Fruit fly (Drosophila melanogaster) whole organism, embryonic: ENCODE results near the gene CG46412.

Experiments used
- Aef1 ChIP-seq: fragments of 200-800 bp; sonication (Bioruptor generic); IDR thresholded peaks from 3 replicates; pipeline ENCODE4 v1.3.6; 2022; ENCODE audit warnings: missing biosample characterization, missing genetic modification characterization
- Antp ChIP-seq: fragments of 200-800 bp; sonication (Bioruptor generic); optimal IDR thresholded peaks from 3 replicates; lab custom pipeline; 2016; ENCODE audit warnings: missing biosample characterization, missing genetic modification characterization
- Bgb ChIP-seq: fragments of 200-800 bp; sonication (Bioruptor generic); IDR thresholded peaks from 2 replicates; pipeline ENCODE4 v1.3.6; 2022; ENCODE audit warnings: missing biosample characterization, missing genetic modification characterization; ENCODE audit not compliant: partially characterized antibody
- CG10366 ChIP-seq: fragments of 200-800 bp; sonication (Bioruptor generic); IDR thresholded peaks from 2 replicates; pipeline ENCODE4 v1.3.6; 2022; ENCODE audit warnings: missing biosample characterization, missing genetic modification characterization
- CG14860 ChIP-seq: fragments of 200-800 bp; sonication (Bioruptor generic); IDR thresholded peaks from 3 replicates; pipeline ENCODE4 v1.3.6; 2022; ENCODE audit warnings: missing biosample characterization, missing genetic modification characterization; ENCODE audit not compliant: partially characterized antibody
- CG15073 ChIP-seq: fragments of 200-800 bp; sonication (Bioruptor generic); optimal IDR thresholded peaks from 2 replicates; lab custom pipeline; 2016; ENCODE audit warnings: missing biosample characterization, missing genetic modification characterization
- CG17328 ChIP-seq: fragments of 200-800 bp; sonication (Bioruptor generic); IDR thresholded peaks from 2 replicates; pipeline ENCODE4 v1.3.6; 2022; ENCODE audit warnings: missing biosample characterization, missing genetic modification characterization
- CG18764 ChIP-seq: fragments of 200-800 bp; sonication (Bioruptor generic); optimal IDR thresholded peaks from 3 replicates; lab custom pipeline; 2016; ENCODE audit warnings: missing biosample characterization, missing genetic modification characterization
- CG2129 ChIP-seq: fragments of 200-800 bp; sonication (Bioruptor generic); IDR thresholded peaks from 2 replicates; pipeline ENCODE4 v1.3.6; 2022; ENCODE audit warnings: missing biosample characterization, missing genetic modification characterization; ENCODE audit not compliant: partially characterized antibody
- CG2678 ChIP-seq: fragments of 200-800 bp; sonication (Bioruptor generic); optimal IDR thresholded peaks from 3 replicates; lab custom pipeline; 2019; ENCODE audit warnings: missing biosample characterization, mild to moderate bottlenecking, missing genetic modification characterization, moderate library complexity
- CG2712 ChIP-seq: fragments of 200-800 bp; optimal IDR thresholded peaks from 3 replicates; lab custom pipeline; 2019; ENCODE audit warnings: missing biosample characterization, mild to moderate bottlenecking, missing genetic modification characterization, moderate library complexity
- CG30403 ChIP-seq: fragments of 200-800 bp; sonication (Bioruptor generic); optimal IDR thresholded peaks from 3 replicates; lab custom pipeline; 2016; ENCODE audit warnings: missing biosample characterization, missing genetic modification characterization
- CG3065 ChIP-seq: fragments of 200-800 bp; sonication (Bioruptor generic); optimal IDR thresholded peaks from 2 replicates; lab custom pipeline; 2016; ENCODE audit warnings: missing biosample characterization, missing genetic modification characterization
- CG31224 ChIP-seq: fragments of 200-800 bp; sonication (Bioruptor generic); IDR thresholded peaks from 2 replicates; pipeline ENCODE4 v1.3.6; 2022; ENCODE audit warnings: missing biosample characterization, missing genetic modification characterization
- CG3407 ChIP-seq: fragments of 200-800 bp; sonication (Bioruptor generic); optimal IDR thresholded peaks from 2 replicates; lab custom pipeline; 2018; ENCODE audit warnings: missing biosample characterization, mild to moderate bottlenecking, missing genetic modification characterization
- CG3995 ChIP-seq: fragments of 200-800 bp; sonication (Bioruptor generic); optimal IDR thresholded peaks from 3 replicates; lab custom pipeline; 2016; ENCODE audit warnings: missing biosample characterization, missing genetic modification characterization
- CG4424 ChIP-seq: fragments of 200-800 bp; sonication (Bioruptor generic); optimal IDR thresholded peaks from 3 replicates; lab custom pipeline; 2016; ENCODE audit warnings: missing biosample characterization, missing genetic modification characterization
- CG6654 ChIP-seq: fragments of 200-800 bp; sonication (Bioruptor generic); optimal IDR thresholded peaks from 2 replicates; lab custom pipeline; 2017; ENCODE audit warnings: missing biosample characterization, mild to moderate bottlenecking, missing genetic modification characterization
- CG7928 ChIP-seq: fragments of 200-800 bp; sonication (Bioruptor generic); optimal IDR thresholded peaks from 2 replicates; lab custom pipeline; 2017; ENCODE audit warnings: missing biosample characterization, mild to moderate bottlenecking, missing genetic modification characterization
- CG9609 ChIP-seq: fragments of 200-800 bp; sonication (Bioruptor generic); optimal IDR thresholded peaks from 3 replicates; lab custom pipeline; 2016; ENCODE audit warnings: missing biosample characterization, missing genetic modification characterization
- CG9876 ChIP-seq: fragments of 200-800 bp; sonication (Bioruptor generic); optimal IDR thresholded peaks from 2 replicates; lab custom pipeline; 2016; ENCODE audit warnings: missing biosample characterization, missing genetic modification characterization
- CTCF ChIP-seq: fragments of 200-800 bp; sonication (Bioruptor generic); optimal IDR thresholded peaks from 2 replicates; lab custom pipeline; 2017; ENCODE audit warnings: missing biosample characterization, mild to moderate bottlenecking, missing genetic modification characterization, moderate library complexity
- Chrac-16 ChIP-seq: fragments of 200-800 bp; sonication (Bioruptor generic); optimal IDR thresholded peaks from 3 replicates; lab custom pipeline; 2016; ENCODE audit warnings: missing biosample characterization, missing genetic modification characterization
- Dip2 ChIP-seq: fragments of 200-800 bp; sonication (Bioruptor generic); IDR thresholded peaks from 2 replicates; pipeline ENCODE4 v1.3.6; 2022; ENCODE audit warnings: missing biosample characterization, missing genetic modification characterization
- Fer3 ChIP-seq: fragments of 200-800 bp; sonication (Bioruptor generic); optimal IDR thresholded peaks from 2 replicates; lab custom pipeline; 2018; ENCODE audit warnings: missing biosample characterization, mild to moderate bottlenecking, missing genetic modification characterization, moderate library complexity
- HLH3B ChIP-seq: fragments of 200-800 bp; sonication (Bioruptor generic); IDR thresholded peaks from 2 replicates; pipeline ENCODE4 v1.3.6; 2022; ENCODE audit warnings: missing biosample characterization, missing genetic modification characterization
- Hr78 ChIP-seq, 2 experiments: fragments of 200-800 bp in 1 of 2; fragments of >200 bp in 1 of 2; sonication (Bioruptor generic) in 1 of 2; optimal IDR thresholded peaks; 2 replicates each; lab custom pipeline; 2017 to 2019; ENCODE audit warnings: missing biosample characterization in 2 of 2, missing genetic modification characterization in 2 of 2, mild to moderate bottlenecking in 1 of 2, moderate library complexity in 1 of 2
- MTF-1 ChIP-seq: fragments of 200-800 bp; sonication (Bioruptor generic); optimal IDR thresholded peaks from 2 replicates; lab custom pipeline; 2018; ENCODE audit warnings: missing biosample characterization, mild to moderate bottlenecking, missing genetic modification characterization, borderline replicate concordance
- Meics ChIP-seq: fragments of 200-800 bp; sonication (Bioruptor generic); optimal IDR thresholded peaks from 2 replicates; lab custom pipeline; 2017; ENCODE audit warnings: missing biosample characterization, mild to moderate bottlenecking, missing genetic modification characterization
- Mes4 ChIP-seq: fragments of 200-800 bp; sonication (Bioruptor generic); optimal IDR thresholded peaks from 2 replicates; lab custom pipeline; 2016; ENCODE audit warnings: missing biosample characterization, missing genetic modification characterization
- Six4 ChIP-seq: fragments of 200-800 bp; sonication (Bioruptor generic); optimal IDR thresholded peaks from 2 replicates; lab custom pipeline; 2016; ENCODE audit warnings: missing biosample characterization, missing genetic modification characterization
- al ChIP-seq: fragments of 200-800 bp; sonication (Bioruptor generic); IDR thresholded peaks from 2 replicates; pipeline ENCODE4 v1.3.6; 2022; ENCODE audit warnings: missing biosample characterization, missing genetic modification characterization
- bbx ChIP-seq: fragments of 200-800 bp; sonication (Bioruptor generic); IDR thresholded peaks from 2 replicates; pipeline ENCODE4 v1.3.6; 2022; ENCODE audit warnings: missing biosample characterization, missing genetic modification characterization; ENCODE audit not compliant: partially characterized antibody
- bcd ChIP-seq: fragments of 200-800 bp; sonication (Bioruptor generic); optimal IDR thresholded peaks from 2 replicates; lab custom pipeline; 2017; ENCODE audit warnings: missing biosample characterization, mild to moderate bottlenecking, missing genetic modification characterization
- cas ChIP-seq: fragments of 200-800 bp; sonication (Bioruptor generic); IDR thresholded peaks from 2 replicates; pipeline ENCODE4 v1.3.6; 2022; ENCODE audit warnings: missing biosample characterization, missing genetic modification characterization
- crc ChIP-seq: fragments of 200-800 bp; sonication (Bioruptor generic); optimal IDR thresholded peaks from 2 replicates; lab custom pipeline; 2016; ENCODE audit warnings: missing biosample characterization, missing genetic modification characterization
- cwo ChIP-seq: fragments of 200-800 bp; sonication (Bioruptor generic); optimal IDR thresholded peaks from 3 replicates; lab custom pipeline; 2017; ENCODE audit warnings: missing biosample characterization, missing genetic modification characterization, mild to moderate bottlenecking, moderate library complexity, missing genetic modification reagents
- da ChIP-seq: fragments of 200-800 bp; sonication (Bioruptor generic); optimal IDR thresholded peaks from 2 replicates; lab custom pipeline; 2016; ENCODE audit warnings: missing biosample characterization, missing genetic modification characterization
- dan ChIP-seq: fragments of 200-800 bp; sonication (Bioruptor generic); IDR thresholded peaks from 2 replicates; pipeline ENCODE4 v1.3.6; 2022; ENCODE audit warnings: missing biosample characterization, missing genetic modification characterization
- gfzf ChIP-seq: fragments of 200-800 bp; sonication (Bioruptor generic); optimal IDR thresholded peaks from 2 replicates; lab custom pipeline; 2016; ENCODE audit warnings: missing biosample characterization, mild to moderate bottlenecking, missing genetic modification characterization, moderate library complexity
- grn ChIP-seq: fragments of 200-800 bp; sonication (Bioruptor generic); optimal IDR thresholded peaks from 3 replicates; lab custom pipeline; 2017; ENCODE audit warnings: missing biosample characterization, missing genetic modification characterization
- gsb-n ChIP-seq: fragments of 200-800 bp; sonication (Bioruptor generic); optimal IDR thresholded peaks from 3 replicates; lab custom pipeline; 2018; ENCODE audit warnings: missing biosample characterization, mild to moderate bottlenecking, missing genetic modification characterization
- lbe ChIP-seq: fragments of 200-800 bp; sonication (Bioruptor generic); optimal IDR thresholded peaks from 2 replicates; lab custom pipeline; 2016; ENCODE audit warnings: missing biosample characterization, mild to moderate bottlenecking, missing genetic modification characterization
- oc ChIP-seq: fragments of 200-800 bp; sonication (Bioruptor generic); optimal IDR thresholded peaks from 2 replicates; lab custom pipeline; 2018; ENCODE audit warnings: missing biosample characterization, mild to moderate bottlenecking, missing genetic modification characterization, moderate library complexity
- prd ChIP-seq, 3 experiments: fragments of >200 bp in 2 of 3; fragments of 200-800 bp in 1 of 3; sonication (Bioruptor generic) in 1 of 3; optimal IDR thresholded peaks in 2 of 3; IDR thresholded peaks in 1 of 3; 2 replicates in 2 of 3; 3 replicates in 1 of 3; pipeline versions ENCODE4 v1.3.6 to Lab custom; 2017 to 2022; ENCODE audit warnings: missing biosample characterization in 1 of 3, missing genetic modification characterization in 1 of 3
- rib ChIP-seq: fragments of 200-800 bp; sonication (Bioruptor generic); IDR thresholded peaks from 2 replicates; pipeline ENCODE4 v1.3.6; 2022; ENCODE audit warnings: missing biosample characterization, missing genetic modification characterization
- tin ChIP-seq: fragments of 200-800 bp; sonication (Bioruptor generic); optimal IDR thresholded peaks from 3 replicates; lab custom pipeline; 2016; ENCODE audit warnings: missing biosample characterization, missing genetic modification characterization
- zen ChIP-seq: fragments of 200-800 bp; sonication (Bioruptor generic); optimal IDR thresholded peaks from 3 replicates; lab custom pipeline; 2018; ENCODE audit warnings: missing biosample characterization, mild to moderate bottlenecking, missing genetic modification characterization, moderate library complexity
- zfh2 ChIP-seq: fragments of 200-800 bp; sonication (Bioruptor generic); optimal IDR thresholded peaks from 2 replicates; lab custom pipeline; 2016; ENCODE audit warnings: missing biosample characterization, missing genetic modification characterization

CG46412 gene

DNA sequence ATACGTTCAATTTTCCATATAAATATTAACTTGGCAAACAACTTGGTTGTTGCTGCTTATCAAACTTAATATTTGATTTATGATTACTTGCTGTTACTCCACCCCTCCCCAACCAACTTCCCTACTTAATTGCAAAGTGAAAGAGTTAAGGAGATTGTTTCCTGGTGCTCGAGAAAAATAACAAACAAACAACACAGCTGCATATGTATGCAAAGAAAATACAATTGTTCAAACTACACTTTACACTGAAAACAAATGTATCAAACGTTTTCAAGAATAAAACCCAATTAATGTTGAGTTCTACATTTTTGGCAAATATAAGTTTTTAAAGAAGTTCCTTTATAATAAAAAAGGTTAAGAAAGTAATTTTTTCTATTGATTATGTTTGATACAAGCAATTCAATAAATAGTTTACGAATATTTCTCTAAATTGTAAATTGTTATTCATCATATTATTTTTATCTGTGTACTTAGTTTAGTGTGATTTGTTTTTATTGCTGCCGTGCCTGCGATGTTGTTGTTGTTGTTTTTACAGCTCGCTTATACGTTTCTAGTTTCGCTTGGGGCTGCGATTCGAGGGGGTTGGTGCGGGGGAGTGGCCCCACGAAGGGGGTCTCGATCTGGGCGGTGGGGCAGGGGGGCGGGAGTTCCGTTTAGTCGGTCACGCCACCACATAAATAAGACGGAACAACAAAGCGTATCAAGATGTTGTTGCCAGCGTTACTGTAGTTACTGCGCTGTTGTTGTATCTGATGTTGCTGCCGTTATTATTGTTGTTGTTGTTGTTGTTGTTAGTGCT is 8.0 kb downstream of the CG46412 start (continued):
- no peak for TF ChIP-seq zfh2 (GFP tag; lab: Kevin White, UChicago)
- no peak for TF ChIP-seq grn (GFP tag; lab: Kevin White, UChicago)
- no peak for TF ChIP-seq CG3995 (GFP tag; lab: Kevin White, UChicago)
- TF ChIP-seq rib, result peak; percentile 55; the same call in 1 of the 2 replicates
- TF ChIP-seq CG3065, result no peak
- 0 out of 2 replicates have a peak, but pooled peaks have one; percentile 34 for TF ChIP-seq CG31224 (GFP tag; lab: Robert Waterston, UW)
- TF ChIP-seq lbe (GFP tag; lab: Kevin White, UChicago), result no peak
- peak; percentile 51; the same call in 1 of the 2 replicates for TF ChIP-seq Bgb
- TF ChIP-seq gsb-n (tag; lab: Kevin White, UChicago), result peak; percentile 65
- no peak for TF ChIP-seq al (GFP tag; lab: Robert Waterston, UW)
- TF ChIP-seq dan (GFP tag; lab: Robert Waterston, UW), result no peak
- TF ChIP-seq CG2678, result peak; percentile 91
- TF ChIP-seq CG17328 (GFP tag; lab: Robert Waterston, UW), result peak; percentile 45
- TF ChIP-seq CG9609 (GFP tag; lab: Kevin White, UChicago), result no peak
- no peak for TF ChIP-seq CG7928 (GFP tag; lab: Kevin White, UChicago)
- peak; percentile 71 for TF ChIP-seq CG4424 (GFP tag; lab: Kevin White, UChicago)
- no peak for TF ChIP-seq prd (optimal IDR thresholded peaks at IDR 0.05; lab: Kevin White, UChicago)
- TF ChIP-seq prd (GFP tag; IDR thresholded peaks at IDR 0.05; lab: Robert Waterston, UW), result peak; percentile 70; the same call in 2 of the 3 replicates
- peak in 1 of 2 experiments; percentile 34 for TF ChIP-seq Hr78 (GFP tag; optimal IDR thresholded peaks at IDR 0.05; lab: Kevin White, UChicago)
- TF ChIP-seq cwo (GFP tag; lab: Kevin White, UChicago), result peak; percentile 49
- TF ChIP-seq gfzf (GFP tag; lab: Kevin White, UChicago), result no peak
- peak; percentile 63 for TF ChIP-seq CG3407 (GFP tag; lab: Kevin White, UChicago)
- peak; percentile 2 for TF ChIP-seq CTCF (GFP tag; lab: Kevin White, UChicago)
- peak; percentile 90 for TF ChIP-seq CG2712
- TF ChIP-seq oc (tag; lab: Kevin White, UChicago), result peak; percentile 51
- no peak for TF ChIP-seq CG15073 (GFP tag; lab: Kevin White, UChicago)
- TF ChIP-seq Mes4 (GFP tag; lab: Kevin White, UChicago), result peak; percentile 36
- TF ChIP-seq HLH3B, result peak; percentile 38; the same call in 1 of the 2 replicates
- peak; percentile 57 for TF ChIP-seq zen (tag; lab: Kevin White, UChicago)
- peak; percentile 58 for TF ChIP-seq bcd (GFP tag; lab: Kevin White, UChicago)
- TF ChIP-seq crc, result no peak
- TF ChIP-seq CG6654 (GFP tag; lab: Kevin White, UChicago), result no peak
- peak; percentile 65 for TF ChIP-seq Six4 (GFP tag; lab: Kevin White, UChicago)
- TF ChIP-seq cas (GFP tag; lab: Robert Waterston, UW), result no peak
- peak; percentile 80 for TF ChIP-seq Fer3 (tag; lab: Kevin White, UChicago)
- peak; percentile 39 for TF ChIP-seq Chrac-16 (GFP tag; lab: Kevin White, UChicago)
- no peak for TF ChIP-seq Dip2 (GFP tag; lab: Robert Waterston, UW)
- TF ChIP-seq CG14860 (GFP tag; lab: Robert Waterston, UW), result no peak
- peak; percentile 79 for TF ChIP-seq Meics (GFP tag; lab: Kevin White, UChicago)
- TF ChIP-seq bbx, result no peak
- peak; percentile 76 for TF ChIP-seq CG30403 (GFP tag; lab: Kevin White, UChicago)
- TF ChIP-seq tin (GFP tag; lab: Kevin White, UChicago), result peak; percentile 41
- TF ChIP-seq MTF-1, result no peak
- no peak for TF ChIP-seq CG9876 (GFP tag; lab: Kevin White, UChicago)
- 0 out of 3 replicates have a peak, but pooled peaks have one; percentile 36 for TF ChIP-seq Aef1 (GFP tag; lab: Robert Waterston, UW)
- TF ChIP-seq da, result peak; percentile 31
- peak; percentile 59 for TF ChIP-seq CG18764 (GFP tag; lab: Kevin White, UChicago)
- no peak for TF ChIP-seq CG2129 (GFP tag; lab: Robert Waterston, UW)
- no peak for TF ChIP-seq Antp (GFP tag; lab: Kevin White, UChicago)
- no peak; the same call in 1 of the 2 replicates for TF ChIP-seq CG10366 (GFP tag; lab: Robert Waterston, UW)
